Worm (Caenorhabditis elegans) whole organism, mixed stage, embryonic: ENCODE results near the gene gpa-6.

Experiments
- M03D4.4 ChIP-seq: sonication (generic microtip); optimal IDR thresholded peaks from 2 replicates; lab custom pipeline; 2017; ENCODE audit warnings: mild to moderate bottlenecking, missing genetic modification characterization, missing compliant biosample characterization
- bed-3 ChIP-seq: fragments of 200-800 bp; sonication (Bioruptor generic); optimal IDR thresholded peaks from 3 replicates; lab custom pipeline; 2018; ENCODE audit warnings: mild to moderate bottlenecking, missing genetic modification characterization, moderate library complexity, missing compliant biosample characterization
- blmp-1 ChIP-seq: fragments of 150-350 bp; optimal IDR thresholded peaks from 2 replicates; lab custom pipeline; 2014; ENCODE audit warnings: missing biosample characterization, missing genetic modification characterization
- ceh-39 ChIP-seq: fragments of 150-350 bp; optimal IDR thresholded peaks from 2 replicates; lab custom pipeline; 2014; ENCODE audit warnings: missing biosample characterization, missing genetic modification characterization
- ceh-43 ChIP-seq: fragments of 200-800 bp; sonication (Bioruptor generic); optimal IDR thresholded peaks from 2 replicates; lab custom pipeline; 2018; ENCODE audit warnings: mild to moderate bottlenecking, missing genetic modification characterization, moderate library complexity, missing compliant biosample characterization
- ceh-83 ChIP-seq: fragments of 200-800 bp; sonication (Bioruptor generic); optimal IDR thresholded peaks from 2 replicates; lab custom pipeline; 2018; ENCODE audit warnings: mild to moderate bottlenecking, missing genetic modification characterization, missing compliant biosample characterization
- ces-1 ChIP-seq: fragments of 150-350 bp; optimal IDR thresholded peaks from 2 replicates; lab custom pipeline; 2014; ENCODE audit warnings: missing biosample characterization, missing genetic modification reagents, missing genetic modification characterization
- cnd-1 ChIP-seq: fragments of 200-800 bp; sonication (Bioruptor generic); optimal IDR thresholded peaks from 2 replicates; lab custom pipeline; 2018; ENCODE audit warnings: mild to moderate bottlenecking, missing genetic modification characterization, missing compliant biosample characterization
- elt-1 ChIP-seq: sonication (generic microtip); optimal IDR thresholded peaks from 2 replicates; lab custom pipeline; 2017; ENCODE audit warnings: missing genetic modification characterization, mild to moderate bottlenecking, missing compliant biosample characterization, antibody characterized with exemption, moderate library complexity, borderline replicate concordance; ENCODE audit not compliant: insufficient read depth
- elt-3 ChIP-seq: fragments of 150-350 bp; optimal IDR thresholded peaks from 2 replicates; lab custom pipeline; 2014; ENCODE audit warnings: missing biosample characterization, missing genetic modification characterization
- flh-1 ChIP-seq: fragments of 200-800 bp; sonication (Bioruptor generic); optimal IDR thresholded peaks from 2 replicates; lab custom pipeline; 2018; ENCODE audit warnings: mild to moderate bottlenecking, missing genetic modification characterization, moderate library complexity, missing compliant biosample characterization
- ham-2 ChIP-seq: fragments of 200-800 bp; sonication (Bioruptor generic); optimal IDR thresholded peaks from 2 replicates; lab custom pipeline; 2018; ENCODE audit warnings: mild to moderate bottlenecking, missing genetic modification characterization, missing compliant biosample characterization
- hlh-1 ChIP-seq: fragments of 150-350 bp; optimal IDR thresholded peaks from 2 replicates; lab custom pipeline; 2014; ENCODE audit warnings: missing biosample characterization, missing genetic modification reagents, missing genetic modification characterization
- lin-32 ChIP-seq: fragments of 200-800 bp; sonication (Bioruptor generic); optimal IDR thresholded peaks from 2 replicates; lab custom pipeline; 2018; ENCODE audit warnings: mild to moderate bottlenecking, missing genetic modification characterization, missing compliant biosample characterization
- lsy-2 ChIP-seq: fragments of 150-350 bp; optimal IDR thresholded peaks from 2 replicates; lab custom pipeline; 2014; ENCODE audit warnings: missing biosample characterization, missing genetic modification characterization
- mab-5 ChIP-seq: fragments of 150-350 bp; optimal IDR thresholded peaks from 2 replicates; lab custom pipeline; 2014; ENCODE audit warnings: missing biosample characterization, missing genetic modification characterization
- mls-2 ChIP-seq: sonication (generic microtip); optimal IDR thresholded peaks from 2 replicates; lab custom pipeline; 2016; ENCODE audit warnings: mild to moderate bottlenecking, missing genetic modification characterization, moderate library complexity, missing compliant biosample characterization
- nhr-12 ChIP-seq: fragments of 150-350 bp; optimal IDR thresholded peaks from 2 replicates; lab custom pipeline; 2014; ENCODE audit warnings: missing biosample characterization, missing genetic modification characterization
- nhr-2 ChIP-seq: fragments of 150-350 bp; optimal IDR thresholded peaks from 2 replicates; lab custom pipeline; 2014; ENCODE audit warnings: missing biosample characterization, missing genetic modification characterization
- nhr-28 ChIP-seq: fragments of 150-350 bp; optimal IDR thresholded peaks from 2 replicates; lab custom pipeline; 2014; ENCODE audit warnings: missing biosample characterization, missing genetic modification characterization
- pha-4 ChIP-seq: fragments of 150-350 bp; optimal IDR thresholded peaks from 2 replicates; lab custom pipeline; 2018; ENCODE audit warnings: missing biosample characterization, missing genetic modification reagents, missing genetic modification characterization
- sem-2 ChIP-seq: fragments of 200-800 bp; sonication (Bioruptor generic); optimal IDR thresholded peaks from 2 replicates; lab custom pipeline; 2018; ENCODE audit warnings: mild to moderate bottlenecking, missing genetic modification characterization, missing compliant biosample characterization
- sptf-1 ChIP-seq: sonication (generic microtip); optimal IDR thresholded peaks from 2 replicates; lab custom pipeline; 2017; ENCODE audit warnings: mild to moderate bottlenecking, missing genetic modification characterization, moderate library complexity, missing compliant biosample characterization
- tbx-8 ChIP-seq: fragments of 200-800 bp; sonication (Bioruptor generic); optimal IDR thresholded peaks from 2 replicates; lab custom pipeline; 2018; ENCODE audit warnings: mild to moderate bottlenecking, missing genetic modification characterization, moderate library complexity, missing compliant biosample characterization
- unc-120 ChIP-seq: sonication (generic microtip); optimal IDR thresholded peaks from 2 replicates; lab custom pipeline; 2017; ENCODE audit warnings: missing genetic modification characterization, missing compliant biosample characterization; ENCODE audit not compliant: poor library complexity, severe bottlenecking
- unc-62 ChIP-seq: fragments of 150-350 bp; optimal IDR thresholded peaks from 2 replicates; lab custom pipeline; 2014; ENCODE audit warnings: missing biosample characterization, missing genetic modification reagents, missing genetic modification characterization
- zip-8 ChIP-seq: fragments of 150-350 bp; optimal IDR thresholded peaks from 2 replicates; lab custom pipeline; 2014; ENCODE audit warnings: missing biosample characterization, missing genetic modification characterization
- ztf-11 ChIP-seq: fragments of 150-350 bp; optimal IDR thresholded peaks from 2 replicates; lab custom pipeline; 2014; ENCODE audit warnings: missing biosample characterization, missing genetic modification characterization

gpa-6 gene

ce11 chrX:13145988-13146873 is 44.8 kb upstream of the gpa-6 start:
- TF ChIP-seq elt-1 (tag; lab: Kevin White, UChicago) (no peak), ceh-43 (GFP tag; lab: Kevin White, UChicago) (peak; percentile 47), blmp-1 (tag; lab: Kevin White, UChicago) (peak; percentile 79), ham-2 (no peak), mls-2 (peak; percentile 31), bed-3 (GFP tag; lab: Kevin White, UChicago) (no peak), lin-32 (GFP tag; lab: Kevin White, UChicago) (peak; percentile 95), nhr-2 (tag; lab: Kevin White, UChicago) (peak; percentile 97), cnd-1 (tag; lab: Kevin White, UChicago) (peak; percentile 97), sptf-1 (tag; lab: Kevin White, UChicago) (peak; percentile 72), ztf-11 (tag; lab: Kevin White, UChicago) (peak; percentile 71), pha-4 (tag; lab: Kevin White, UChicago) (no peak), ces-1 (GFP tag; lab: Kevin White, UChicago) (peak; percentile 64)

ce11 chrX:13147105-13147504 is 43.9 kb upstream of the gpa-6 start:
- TF ChIP-seq unc-62 (GFP tag; lab: Kevin White, UChicago): no peak
- TF ChIP-seq ceh-39: no peak
- no peak for TF ChIP-seq flh-1 (GFP tag; lab: Kevin White, UChicago)
- no peak for TF ChIP-seq nhr-12 (tag; lab: Kevin White, UChicago)
- TF ChIP-seq mab-5 (tag; lab: Kevin White, UChicago): no peak
- TF ChIP-seq pha-4 (tag; lab: Kevin White, UChicago): no peak
- no peak for TF ChIP-seq mls-2
- TF ChIP-seq zip-8 (tag; lab: Kevin White, UChicago): no peak
- no peak for TF ChIP-seq elt-3 (tag; lab: Kevin White, UChicago)
- no peak for TF ChIP-seq hlh-1
- no peak for TF ChIP-seq sem-2
- no peak for TF ChIP-seq tbx-8 (GFP tag; lab: Kevin White, UChicago)
- TF ChIP-seq unc-120 (tag; lab: Kevin White, UChicago): no peak

ce11 chrX:13154514-13154913 is 36.5 kb upstream of the gpa-6 start:
- no peak for TF ChIP-seq mls-2
- TF ChIP-seq ces-1 (GFP tag; lab: Kevin White, UChicago): peak; percentile 28
- TF ChIP-seq mab-5 (tag; lab: Kevin White, UChicago): no peak
- no peak for TF ChIP-seq ham-2
- TF ChIP-seq lin-32 (GFP tag; lab: Kevin White, UChicago): no peak
- no peak for TF ChIP-seq lsy-2 (tag; lab: Kevin White, UChicago)
- TF ChIP-seq ceh-43 (GFP tag; lab: Kevin White, UChicago): no peak

- TF ChIP-seq ces-1 (GFP tag; lab: Kevin White, UChicago) (peak; percentile 11), lsy-2 (tag; lab: Kevin White, UChicago) (no peak)
Measured at ce11 chrX:13155730-13156129, 35.3 kb upstream of the gpa-6 start.

ce11 chrX:13157112-13157768 is 33.8 kb upstream of the gpa-6 start:
- TF ChIP-seq hlh-1: no peak
- no peak for TF ChIP-seq cnd-1 (tag; lab: Kevin White, UChicago)
- TF ChIP-seq lsy-2 (tag; lab: Kevin White, UChicago): no peak
- no peak for TF ChIP-seq tbx-8 (GFP tag; lab: Kevin White, UChicago)
- TF ChIP-seq sem-2: no peak
- no peak for TF ChIP-seq elt-3 (tag; lab: Kevin White, UChicago)
- TF ChIP-seq bed-3 (GFP tag; lab: Kevin White, UChicago): no peak
- TF ChIP-seq zip-8 (tag; lab: Kevin White, UChicago): no peak
- no peak for TF ChIP-seq elt-1 (tag; lab: Kevin White, UChicago)
- no peak for TF ChIP-seq flh-1 (GFP tag; lab: Kevin White, UChicago)
- TF ChIP-seq nhr-12 (tag; lab: Kevin White, UChicago): no peak
- TF ChIP-seq M03D4.4 (tag; lab: Kevin White, UChicago): no peak
- TF ChIP-seq ceh-83 (GFP tag; lab: Kevin White, UChicago): no peak
- no peak for TF ChIP-seq nhr-28
- TF ChIP-seq unc-120 (tag; lab: Kevin White, UChicago): no peak
- TF ChIP-seq ceh-39: no peak
- TF ChIP-seq sptf-1 (tag; lab: Kevin White, UChicago): no peak
- TF ChIP-seq, all 35 proteins: peak for 0
